Fruit fly (Drosophila melanogaster): ENCODE measurements around the gene mkg-p.

Gene mkg-p

DNA sequence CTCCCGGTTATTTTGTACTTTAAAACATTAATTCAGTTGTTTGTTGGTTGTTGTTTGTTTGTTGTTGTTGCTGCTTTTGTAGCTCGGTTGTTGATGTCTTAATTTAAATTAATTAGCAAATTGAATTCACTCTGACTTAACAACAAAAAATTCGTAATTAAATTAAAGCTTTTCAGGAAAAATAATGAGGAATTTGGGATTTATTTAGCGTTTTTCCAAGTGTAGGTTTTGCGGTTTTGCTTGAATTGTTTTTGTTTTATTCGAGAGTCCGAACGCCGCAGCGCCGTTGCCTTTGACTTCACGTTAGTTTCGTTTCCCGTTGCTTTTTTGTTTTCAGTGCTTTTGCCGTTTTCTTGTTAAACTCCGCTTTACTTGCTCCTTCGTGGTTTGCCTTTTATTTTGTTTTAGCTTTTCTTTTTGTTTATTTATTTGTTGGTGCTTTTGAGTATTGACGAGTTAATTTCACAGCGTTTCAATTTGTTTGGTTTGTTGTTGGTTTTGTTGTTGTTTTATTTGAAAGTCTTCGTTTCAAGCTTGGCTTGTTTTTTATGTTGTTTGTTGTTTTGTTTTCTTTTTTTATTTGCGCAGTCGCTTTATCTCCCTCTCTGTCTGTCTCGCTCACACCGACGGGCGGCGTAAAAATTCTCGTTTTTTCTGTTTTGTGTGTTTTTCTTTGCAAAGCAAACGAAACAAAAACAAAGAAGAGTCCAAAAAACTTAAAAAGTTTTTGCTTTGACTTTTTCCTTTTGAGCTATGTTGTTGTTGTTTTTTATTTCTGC is 35.9 kb upstream of the mkg-p start (continued):
- peak; percentile 37 for TF ChIP-seq PHDP (tag; optimal IDR thresholded peaks at IDR 0.05)
- peak; percentile 20 for TF ChIP-seq CG9437 (GFP tag; optimal IDR thresholded peaks at IDR 0.05)
- TF ChIP-seq CG7928 (GFP tag; optimal IDR thresholded peaks at IDR 0.05) = no peak
- TF ChIP-seq CHES-1-like (GFP tag; optimal IDR thresholded peaks at IDR 0.05) = no peak
- TF ChIP-seq chn (GFP tag; optimal IDR thresholded peaks at IDR 0.05) = no peak
- TF ChIP-seq CG1792 (GFP tag; optimal IDR thresholded peaks at IDR 0.05) = peak; percentile 62
- 0 out of 2 replicates have a peak, but pooled peaks have one; percentile 35 for TF ChIP-seq CG10366 (GFP tag; IDR thresholded peaks at IDR 0.05)
- TF ChIP-seq CG9817 (tag; optimal IDR thresholded peaks at IDR 0.05) = no peak
- TF ChIP-seq pho (GFP tag; optimal IDR thresholded peaks at IDR 0.05) = peak; percentile 16
- TF ChIP-seq CG6791 (GFP tag; IDR thresholded peaks at IDR 0.05; ENCODE audit: partially characterized antibody) = no peak
- TF ChIP-seq hb (GFP tag; IDR thresholded peaks at IDR 0.05; ENCODE audit: partially characterized antibody) = no peak
- TF ChIP-seq h (optimal IDR thresholded peaks at IDR 0.05) = no peak
- peak; percentile 28 for TF ChIP-seq Mad (GFP tag; optimal IDR thresholded peaks at IDR 0.05)
- no peak for TF ChIP-seq gce (GFP tag; IDR thresholded peaks at IDR 0.05)
- no peak for TF ChIP-seq CG30431 (GFP tag; optimal IDR thresholded peaks at IDR 0.05)
- no peak for TF ChIP-seq crc (GFP tag; optimal IDR thresholded peaks at IDR 0.05)
- TF ChIP-seq hkb (optimal IDR thresholded peaks at IDR 0.05) = no peak
- TF ChIP-seq hkb (GFP tag; IDR thresholded peaks at IDR 0.05) = peak; percentile 46
- no peak for TF ChIP-seq pan (optimal IDR thresholded peaks at IDR 0.05)
- peak in 1 of 2 experiments; percentile 34 for TF ChIP-seq pan (GFP tag; optimal IDR thresholded peaks at IDR 0.05 in 1 of 2, IDR thresholded peaks at IDR 0.05 in 1 of 2)
- TF ChIP-seq esg (GFP tag; conservative IDR thresholded peaks at IDR 0.05) = no peak
- no peak for TF ChIP-seq CG3838 (GFP tag; optimal IDR thresholded peaks at IDR 0.05)
- no peak for TF ChIP-seq CG17829 (tag; optimal IDR thresholded peaks at IDR 0.05)
- no peak for TF ChIP-seq so (GFP tag; IDR thresholded peaks at IDR 0.05)
- TF ChIP-seq repo (GFP tag; optimal IDR thresholded peaks at IDR 0.05) = no peak
- peak; percentile 4 for TF ChIP-seq CG4282 (GFP tag; optimal IDR thresholded peaks at IDR 0.05)
- peak in 1 of 2 experiments; percentile 72 for TF ChIP-seq eve (GFP tag; optimal IDR thresholded peaks at IDR 0.05)
- TF ChIP-seq bbx (GFP tag; IDR thresholded peaks at IDR 0.05; ENCODE audit: partially characterized antibody) = no peak
- no peak for TF ChIP-seq CG4820 (GFP tag; optimal IDR thresholded peaks at IDR 0.05)
- TF ChIP-seq Lpt (GFP tag; optimal IDR thresholded peaks at IDR 0.05) = no peak
- TF ChIP-seq Mes4 (GFP tag; optimal IDR thresholded peaks at IDR 0.05) = peak; percentile 55
- TF ChIP-seq CG10565 (GFP tag; optimal IDR thresholded peaks at IDR 0.05) = no peak
- no peak for TF ChIP-seq trem (tag; optimal IDR thresholded peaks at IDR 0.05)
- no peak for TF ChIP-seq Taf1 (GFP tag; IDR thresholded peaks at IDR 0.05)
- TF ChIP-seq CG12391 (tag; optimal IDR thresholded peaks at IDR 0.05) = peak; percentile 41
- TF ChIP-seq Dip2 (GFP tag; IDR thresholded peaks at IDR 0.05) = no peak
- no peak for TF ChIP-seq CG4404 (GFP tag; IDR thresholded peaks at IDR 0.05)
- TF ChIP-seq fd3F (GFP tag; optimal IDR thresholded peaks at IDR 0.05) = peak; percentile 50
- no peak for TF ChIP-seq usp (GFP tag; optimal IDR thresholded peaks at IDR 0.05)
- no peak for TF ChIP-seq CG30020 (tag; optimal IDR thresholded peaks at IDR 0.05)
- peak; percentile 5 for TF ChIP-seq pros (GFP tag; optimal IDR thresholded peaks at IDR 0.05)
- peak; percentile 50 for TF ChIP-seq CG11504 (tag; optimal IDR thresholded peaks at IDR 0.05)
- TF ChIP-seq chif (GFP tag; optimal IDR thresholded peaks at IDR 0.05) = peak in 1 of 2 experiments; percentile 29
- TF ChIP-seq vnd (GFP tag; IDR thresholded peaks at IDR 0.05; ENCODE audit: partially characterized antibody) = no peak
- TF ChIP-seq chm (GFP tag; IDR thresholded peaks at IDR 0.05) = no peak
- TF ChIP-seq dpn (GFP tag; optimal IDR thresholded peaks at IDR 0.05) = peak; percentile 25 to 47
- TF ChIP-seq onecut (GFP tag; IDR thresholded peaks at IDR 0.05) = no peak
- no peak for TF ChIP-seq Hey (tag; optimal IDR thresholded peaks at IDR 0.05)
- no peak for TF ChIP-seq CG6254 (GFP tag; optimal IDR thresholded peaks at IDR 0.05)
- peak; percentile 10 for TF ChIP-seq Chrac-16 (GFP tag; optimal IDR thresholded peaks at IDR 0.05)
- no peak for TF ChIP-seq bowl (GFP tag; IDR thresholded peaks at IDR 0.05)

Data from whole organism, embryonic.